Worm (Caenorhabditis elegans) whole organism, mixed stage, embryonic: ENCODE data around the gene tag-180.

Experiments used
- ceh-39 ChIP-seq: fragments of 150-350 bp; optimal IDR thresholded peaks from 2 replicates; lab custom pipeline; 2014; ENCODE audit warnings: missing biosample characterization, missing genetic modification characterization
- ces-1 ChIP-seq: fragments of 150-350 bp; optimal IDR thresholded peaks from 2 replicates; lab custom pipeline; 2014; ENCODE audit warnings: missing biosample characterization, missing genetic modification reagents, missing genetic modification characterization
- drap-1 ChIP-seq: fragments of 200-800 bp; sonication (Bioruptor generic); optimal IDR thresholded peaks from 3 replicates; lab custom pipeline; 2018; ENCODE audit warnings: mild to moderate bottlenecking, missing genetic modification characterization, missing compliant biosample characterization
- lin-13 ChIP-seq: fragments of 150-350 bp; optimal IDR thresholded peaks from 2 replicates; lab custom pipeline; 2014; ENCODE audit warnings: missing biosample characterization, missing genetic modification characterization
- nhr-12 ChIP-seq: fragments of 150-350 bp; optimal IDR thresholded peaks from 2 replicates; lab custom pipeline; 2014; ENCODE audit warnings: missing biosample characterization, missing genetic modification characterization
- nhr-2 ChIP-seq: fragments of 150-350 bp; optimal IDR thresholded peaks from 2 replicates; lab custom pipeline; 2014; ENCODE audit warnings: missing biosample characterization, missing genetic modification characterization
- nhr-237 ChIP-seq: fragments of 150-350 bp; optimal IDR thresholded peaks from 2 replicates; lab custom pipeline; 2014; ENCODE audit warnings: missing biosample characterization, missing genetic modification characterization
- nhr-28 ChIP-seq: fragments of 150-350 bp; optimal IDR thresholded peaks from 2 replicates; lab custom pipeline; 2014; ENCODE audit warnings: missing biosample characterization, missing genetic modification characterization
- sem-2 ChIP-seq: fragments of 200-800 bp; sonication (Bioruptor generic); optimal IDR thresholded peaks from 2 replicates; lab custom pipeline; 2018; ENCODE audit warnings: mild to moderate bottlenecking, missing genetic modification characterization, missing compliant biosample characterization
- snpc-4 ChIP-seq: fragments of 150-350 bp; optimal IDR thresholded peaks from 2 replicates; lab custom pipeline; 2014; ENCODE audit warnings: missing biosample characterization, missing genetic modification characterization
- unc-62 ChIP-seq: fragments of 150-350 bp; optimal IDR thresholded peaks from 2 replicates; lab custom pipeline; 2014; ENCODE audit warnings: missing biosample characterization, missing genetic modification reagents, missing genetic modification characterization
- zip-8 ChIP-seq: fragments of 150-350 bp; optimal IDR thresholded peaks from 2 replicates; lab custom pipeline; 2014; ENCODE audit warnings: missing biosample characterization, missing genetic modification characterization
- ztf-11 ChIP-seq: fragments of 150-350 bp; optimal IDR thresholded peaks from 2 replicates; lab custom pipeline; 2014; ENCODE audit warnings: missing biosample characterization, missing genetic modification characterization

DNA sequence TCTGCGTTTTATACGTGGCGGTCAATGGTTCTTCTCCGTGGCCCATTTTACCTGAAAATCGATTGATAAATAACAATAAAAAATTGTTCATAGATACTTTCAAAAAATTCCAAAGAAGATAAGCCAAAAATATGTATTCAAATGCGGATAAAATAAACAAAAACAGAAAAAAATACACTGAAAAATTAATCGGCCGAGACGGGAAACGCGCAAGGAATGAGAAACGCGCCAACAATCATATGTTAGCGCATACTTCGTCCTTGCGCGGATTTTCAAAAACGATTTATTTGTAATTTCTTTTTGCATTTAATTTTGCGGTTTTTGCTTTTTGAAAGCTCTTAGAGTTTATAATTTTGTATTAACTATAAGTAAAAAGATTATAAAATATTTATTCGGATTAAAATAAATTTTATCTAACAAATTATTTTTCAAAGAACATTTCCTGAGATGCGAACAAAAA lies 16.4 kb upstream of the tag-180 start, which contains the start of gene nduf-11:
- TF ChIP-seq nhr-2, result no peak
- TF ChIP-seq snpc-4, result no peak
- no peak for TF ChIP-seq nhr-12 (tag; lab: Kevin White, UChicago)
- no peak for TF ChIP-seq ceh-39
- peak; percentile 3 for TF ChIP-seq unc-62
- no peak for TF ChIP-seq nhr-28 (tag; lab: Kevin White, UChicago)
- peak; percentile 62 for TF ChIP-seq lin-13 (tag; lab: Kevin White, UChicago)
- TF ChIP-seq ztf-11 (tag; lab: Kevin White, UChicago), result no peak
- peak; percentile 63 for TF ChIP-seq ces-1 (GFP tag; lab: Kevin White, UChicago)
- no peak for TF ChIP-seq drap-1
- no peak for TF ChIP-seq sem-2 (GFP tag; lab: Kevin White, UChicago)
- TF ChIP-seq nhr-237 (tag; lab: Kevin White, UChicago), result peak; percentile 78
- no peak for TF ChIP-seq zip-8 (tag; lab: Kevin White, UChicago)
